Worm (Caenorhabditis elegans) whole organism, L4/young adult: ENCODE data around the gene ZK809.1.
A peak's percentile ranks its signal among the peaks of the same experiment; 100 is the strongest.

Experiments
- W03F9.2 ChIP-seq: fragments of 150-350 bp; optimal IDR thresholded peaks from 2 replicates; lab custom pipeline; 2014; ENCODE audit warnings: missing biosample characterization, missing genetic modification characterization
- dao-5 ChIP-seq: sonication (generic microtip); optimal IDR thresholded peaks from 2 replicates; lab custom pipeline; 2016; ENCODE audit warnings: missing genotype, missing genetic modification characterization, moderate library complexity, missing compliant biosample characterization
- him-1 ChIP-seq: sonication (generic microtip); optimal IDR thresholded peaks from 2 replicates; lab custom pipeline; 2016; ENCODE audit warnings: missing genotype, missing genetic modification reagents, missing genetic modification characterization, missing compliant biosample characterization

The ZK809.1 gene

DNA sequence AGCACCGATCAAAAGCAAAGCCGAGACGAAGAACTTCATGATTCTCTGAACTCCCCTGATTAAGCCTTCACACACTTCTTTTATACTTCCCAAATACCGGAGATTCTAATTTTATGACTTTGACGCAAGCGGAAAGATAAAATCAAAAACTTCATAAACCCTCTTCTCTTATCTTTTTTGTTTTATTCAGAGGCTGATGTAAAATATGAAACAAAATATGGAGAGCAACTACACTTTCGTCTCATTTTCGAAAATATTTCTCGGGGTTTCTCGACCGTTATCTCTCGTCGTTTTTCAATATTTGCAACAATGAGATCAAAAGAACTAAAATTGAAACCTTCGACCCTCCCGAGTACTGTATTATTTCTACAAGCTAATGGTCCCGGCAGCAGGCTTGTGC, 18.8 kb upstream of the ZK809.1 start, which contains the start of gene lys-4:
TSS of gene lys-4 (minus strand) at position 115 of the 400 bp plus-strand sequence.
- TF ChIP-seq W03F9.2 (tag; lab: Kevin White, UChicago) (no peak), him-1 (tag; lab: Kevin White, UChicago) (no peak), dao-5 (tag; lab: Kevin White, UChicago) (no peak)

DNA sequence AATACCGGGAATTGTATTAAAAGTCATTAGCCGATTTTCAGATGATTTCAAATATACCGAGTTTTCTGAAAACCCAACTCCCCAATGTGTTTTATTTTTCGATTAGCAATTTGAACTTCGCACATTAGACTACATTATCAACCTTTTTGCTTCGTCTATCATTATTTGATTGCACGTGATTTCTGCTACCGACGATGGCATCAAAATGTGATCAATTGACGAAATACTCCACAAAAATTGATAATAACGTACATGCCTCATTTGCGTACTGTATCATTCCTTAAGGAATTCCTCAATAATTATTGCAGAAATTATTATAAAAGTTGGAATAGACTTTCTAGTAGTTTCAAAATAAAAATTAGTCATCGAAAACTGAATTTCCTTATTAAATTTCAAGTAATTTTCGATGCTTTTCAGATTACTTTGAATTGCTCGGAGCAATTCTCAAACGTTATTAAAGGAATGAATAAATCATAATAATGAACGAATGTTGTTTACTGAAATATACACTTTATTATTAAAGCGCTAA, 18.1 kb upstream of the ZK809.1 start:
- TF ChIP-seq dao-5 (tag; lab: Kevin White, UChicago) = no peak
- no peak for TF ChIP-seq him-1 (tag; lab: Kevin White, UChicago)
- no peak for TF ChIP-seq W03F9.2 (tag; lab: Kevin White, UChicago)

DNA sequence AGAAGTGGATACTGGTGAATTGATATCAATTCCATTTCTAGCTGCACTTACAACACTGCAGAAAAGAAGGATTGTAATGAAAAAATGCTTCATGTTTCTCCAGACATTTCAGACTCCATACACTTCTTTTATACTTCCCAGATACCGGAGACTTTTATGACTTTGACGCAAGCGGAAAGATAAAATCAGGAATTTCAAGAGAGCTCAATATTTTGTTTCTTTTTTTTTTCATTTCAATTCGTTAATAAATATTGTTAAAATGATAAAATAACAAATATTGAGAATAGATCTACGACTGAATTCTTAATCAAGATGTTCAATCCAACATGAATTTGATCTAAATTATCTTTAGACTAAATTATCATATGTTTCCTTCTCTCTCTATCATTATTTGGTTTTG, 16.4 kb upstream of the ZK809.1 start, which contains the start of gene lys-5:
TSS of gene lys-5 (minus strand) at position 101 of the 400 bp plus-strand sequence.
- TF ChIP-seq him-1 (tag; lab: Kevin White, UChicago) (no peak), W03F9.2 (tag; lab: Kevin White, UChicago) (no peak), dao-5 (tag; lab: Kevin White, UChicago) (no peak)

DNA sequence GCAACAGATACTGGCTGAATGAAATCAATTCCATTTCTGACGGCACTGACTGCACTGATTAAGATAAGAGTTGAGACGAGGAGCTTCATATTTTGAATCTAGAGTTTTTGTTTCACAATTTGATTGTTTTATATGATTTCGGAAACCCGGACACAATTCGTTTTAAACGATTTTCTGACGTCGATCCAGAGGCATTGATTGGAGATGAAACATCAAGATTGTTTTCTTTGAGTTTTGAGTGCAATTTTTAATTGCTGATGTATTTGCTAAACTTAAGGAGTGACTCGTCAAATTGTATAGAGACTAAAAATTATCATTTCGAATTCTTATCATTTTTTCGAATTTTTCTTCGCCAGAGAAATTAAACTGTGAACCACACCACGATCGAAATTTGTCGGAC, 14.1 kb upstream of the ZK809.1 start, which contains the start of gene lys-6:
TSS of gene lys-6 (minus strand) at position 101 of the 400 bp plus-strand sequence.
- TF ChIP-seq W03F9.2 (tag; lab: Kevin White, UChicago) = no peak
- no peak for TF ChIP-seq him-1 (tag; lab: Kevin White, UChicago)
- no peak for TF ChIP-seq dao-5 (tag; lab: Kevin White, UChicago)

DNA sequence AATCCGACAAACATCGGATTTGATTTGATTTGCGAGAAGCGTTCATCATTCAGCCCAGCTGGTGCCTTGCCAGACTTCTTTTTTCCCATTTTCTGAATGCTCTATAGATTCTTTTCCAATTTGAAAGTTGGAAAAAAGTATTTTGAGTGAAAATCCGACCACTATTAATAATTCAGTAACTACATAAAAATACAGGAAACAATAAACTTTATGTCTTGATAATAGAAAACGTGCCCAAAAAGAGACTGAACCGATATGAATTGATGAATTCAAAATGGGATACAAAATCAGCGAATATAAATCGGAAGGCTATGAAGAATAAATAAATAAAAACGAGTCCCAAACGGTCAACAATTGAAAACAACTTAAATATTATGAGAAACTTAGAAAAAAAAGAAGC, 10.2 kb upstream of the ZK809.1 start, which contains the start of gene F58B3.4:
TSS of gene F58B3.4 (minus strand) at position 101 of the 400 bp plus-strand sequence.
- TF ChIP-seq dao-5 (tag; lab: Kevin White, UChicago) = no peak
- TF ChIP-seq W03F9.2 (tag; lab: Kevin White, UChicago) = no peak

DNA sequence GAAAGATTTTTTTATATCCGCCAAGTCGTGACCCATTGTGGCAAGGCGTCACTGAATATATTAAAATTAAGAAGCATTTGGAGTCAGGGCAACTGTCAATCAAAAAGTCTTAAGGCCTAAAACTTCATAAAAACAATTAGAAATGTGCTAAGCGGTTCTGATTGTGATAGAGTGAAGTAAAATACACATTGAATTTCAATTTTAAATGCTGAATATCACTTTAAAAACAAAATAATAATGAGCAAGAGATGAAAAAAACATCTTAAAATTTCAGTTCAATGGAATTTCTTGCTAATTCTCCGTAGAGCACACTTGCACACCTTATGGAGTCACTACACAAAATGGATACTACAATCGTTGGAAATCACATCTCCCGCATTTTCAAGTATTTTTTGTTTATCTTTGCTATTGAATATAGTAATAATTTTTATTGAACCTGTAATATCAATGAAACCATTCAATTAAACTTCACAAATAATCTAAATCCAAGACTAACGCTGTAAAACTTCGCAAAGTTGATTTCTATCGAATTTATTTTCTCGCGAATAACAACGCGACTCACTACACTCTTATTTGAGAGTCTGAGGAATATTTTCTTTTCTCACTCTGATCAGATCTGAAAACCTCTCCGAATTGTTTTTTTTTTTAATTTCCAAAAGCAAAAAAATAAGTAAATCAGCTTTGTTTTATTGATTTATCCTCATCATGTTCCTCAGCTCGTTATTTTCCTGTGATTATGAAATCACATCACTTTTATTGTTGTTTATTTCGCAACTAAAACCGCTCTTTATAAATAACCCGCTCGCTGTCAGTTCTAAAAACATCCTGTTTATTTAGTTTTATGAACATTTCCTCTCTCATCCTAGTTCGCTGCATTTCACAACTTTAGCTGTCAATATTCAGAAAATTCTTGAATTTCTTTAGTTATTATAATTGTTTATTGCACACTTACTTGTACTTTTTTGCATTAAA, 6.2 kb upstream of the ZK809.1 start, which contains the start of gene mars-1:
TSS of gene mars-1 (minus strand) at position 51 of the 972 bp plus-strand sequence.
- TF ChIP-seq W03F9.2 (tag; lab: Kevin White, UChicago) (peak; percentile 66), dao-5 (tag; lab: Kevin White, UChicago) (no peak)

DNA sequence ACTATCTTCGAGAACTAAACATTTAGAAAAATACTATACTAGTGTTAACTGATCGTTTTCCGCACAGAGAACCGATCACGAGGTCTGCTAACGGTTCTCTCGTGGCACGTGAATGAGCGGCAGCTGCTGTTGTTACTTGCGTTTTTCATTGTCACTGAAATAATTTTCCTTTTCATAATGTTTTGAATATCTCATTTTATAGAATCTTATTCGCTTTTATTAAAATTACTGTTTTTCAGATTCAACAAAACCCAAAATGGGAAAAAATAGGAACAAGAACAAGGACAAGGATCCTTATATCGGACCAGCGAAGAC, 5.5 kb upstream of the ZK809.1 start, which contains the start of gene F58B3.6:
TSS of gene F58B3.6 (plus strand) at position 240 of the 315 bp plus-strand sequence.
- TF ChIP-seq him-1 (tag; lab: Kevin White, UChicago) (no peak), dao-5 (tag; lab: Kevin White, UChicago) (no peak), W03F9.2 (tag; lab: Kevin White, UChicago) (no peak)

DNA sequence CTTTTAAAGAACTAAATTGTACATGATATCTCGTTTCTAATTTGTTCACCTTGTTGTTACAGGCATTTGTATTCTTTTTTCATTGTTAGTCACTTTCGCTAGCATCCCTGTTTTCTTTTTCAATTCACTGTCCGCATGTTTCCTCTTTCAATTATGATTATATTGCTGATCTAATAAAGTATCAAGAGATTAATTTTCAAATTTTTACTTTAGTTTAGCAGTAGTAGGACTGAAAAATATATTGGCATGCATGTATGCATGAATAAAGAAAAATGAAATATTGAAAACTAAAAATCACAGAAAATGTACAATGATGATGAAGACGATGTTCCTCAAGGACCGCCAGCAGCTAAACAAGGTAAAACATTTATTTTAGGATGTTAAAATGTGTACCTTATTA, 3.9 kb upstream of the ZK809.1 start, which contains the start of gene rbm-17:
TSS of gene rbm-17 (plus strand) at position 301 of the 400 bp plus-strand sequence.
- TF ChIP-seq W03F9.2 (tag; lab: Kevin White, UChicago) = no peak
- TF ChIP-seq dao-5 (tag; lab: Kevin White, UChicago) = no peak
- no peak for TF ChIP-seq him-1 (tag; lab: Kevin White, UChicago)

DNA sequence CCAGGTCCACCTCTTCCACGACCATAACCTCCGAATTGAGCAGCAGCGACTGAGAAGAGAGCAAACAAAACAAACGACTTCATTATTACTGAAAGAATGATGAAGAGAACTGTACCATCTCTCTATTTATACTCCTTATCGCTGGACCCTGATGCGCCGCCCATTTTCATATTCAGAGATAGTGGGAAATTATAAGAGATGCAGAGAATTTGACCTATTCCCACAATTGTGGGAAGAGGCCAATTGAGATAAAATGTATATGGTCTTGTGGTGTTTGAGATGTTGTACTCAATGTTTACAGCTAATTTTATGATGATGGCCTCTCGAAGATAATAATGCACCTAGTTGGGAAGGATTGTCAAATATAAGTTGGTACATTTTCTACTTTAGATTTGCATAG, 987 bp upstream of the ZK809.1 start, which contains the start of gene ttr-50:
TSS of gene ttr-50 (minus strand) at position 101 of the 400 bp plus-strand sequence.
- no peak for TF ChIP-seq dao-5 (tag; lab: Kevin White, UChicago)
- TF ChIP-seq W03F9.2 (tag; lab: Kevin White, UChicago) = no peak
- TF ChIP-seq him-1 (tag; lab: Kevin White, UChicago) = no peak

DNA sequence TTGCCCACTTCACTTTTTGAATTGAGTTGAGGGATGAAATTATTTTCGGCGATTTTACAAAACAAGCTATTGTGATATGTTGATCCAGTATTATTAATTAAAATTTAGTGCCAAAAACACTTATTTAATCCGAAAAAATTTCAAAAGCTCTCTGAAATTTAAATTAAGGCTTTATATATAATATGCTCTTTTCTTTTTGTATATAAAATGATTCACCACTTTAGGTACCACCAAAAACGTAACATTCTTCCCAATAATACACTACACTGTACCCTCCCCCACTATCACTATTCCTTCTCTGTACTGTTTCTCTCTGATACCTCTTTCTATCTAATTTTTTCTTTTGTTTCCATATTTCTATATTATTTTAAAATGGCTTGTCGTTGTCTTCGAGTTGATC, 1.9 kb downstream of the ZK809.1 start, which contains the start of gene prx-2:
TSS of gene prx-2 (plus strand) at position 301 of the 400 bp plus-strand sequence.
- TF ChIP-seq him-1 (tag; lab: Kevin White, UChicago) (no peak), W03F9.2 (tag; lab: Kevin White, UChicago) (no peak), dao-5 (tag; lab: Kevin White, UChicago) (no peak)

DNA sequence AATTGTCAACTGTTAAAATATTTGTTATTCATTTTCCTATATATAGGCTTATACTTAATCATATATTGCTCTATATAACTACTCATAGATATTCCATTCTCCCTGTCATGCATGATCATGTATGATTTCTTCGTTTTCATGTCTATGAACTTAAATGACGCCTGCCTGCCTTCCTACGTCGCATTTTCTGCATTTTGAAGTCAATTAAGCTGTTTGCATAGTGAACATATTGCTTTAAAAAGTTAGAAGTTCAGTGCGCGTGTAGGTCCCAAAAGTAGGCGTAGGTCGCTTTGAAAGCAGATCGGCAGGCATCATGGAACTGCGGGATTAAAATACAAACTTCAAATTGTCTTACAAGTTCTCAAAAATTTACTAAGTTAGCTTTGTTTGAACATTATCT, 2.8 kb downstream of the ZK809.1 start:
- no peak for TF ChIP-seq dao-5 (tag; lab: Kevin White, UChicago)
- no peak for TF ChIP-seq him-1 (tag; lab: Kevin White, UChicago)
- no peak for TF ChIP-seq W03F9.2 (tag; lab: Kevin White, UChicago)

DNA sequence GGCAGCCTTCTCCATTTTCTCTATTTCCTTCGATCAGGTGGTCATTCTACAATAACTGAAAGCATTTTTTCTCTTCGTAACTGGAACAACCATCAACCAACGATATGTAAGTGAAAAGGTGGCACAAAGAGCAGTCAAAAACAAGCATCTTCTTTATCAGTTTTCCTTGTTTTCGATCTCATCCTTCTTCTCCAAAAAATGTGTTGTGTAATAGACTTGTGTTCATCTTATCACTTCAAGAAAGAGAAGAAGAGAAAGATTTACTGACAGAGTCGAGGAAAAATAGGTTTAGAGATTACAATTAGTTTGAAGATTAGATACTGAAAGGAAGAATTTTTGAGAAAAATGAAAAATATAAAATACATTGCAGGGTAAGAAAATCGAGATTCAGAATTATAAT, 3.5 kb downstream of the ZK809.1 start:
- TF ChIP-seq dao-5 (tag; lab: Kevin White, UChicago) = no peak
- TF ChIP-seq W03F9.2 (tag; lab: Kevin White, UChicago) = no peak
- no peak for TF ChIP-seq him-1 (tag; lab: Kevin White, UChicago)

DNA sequence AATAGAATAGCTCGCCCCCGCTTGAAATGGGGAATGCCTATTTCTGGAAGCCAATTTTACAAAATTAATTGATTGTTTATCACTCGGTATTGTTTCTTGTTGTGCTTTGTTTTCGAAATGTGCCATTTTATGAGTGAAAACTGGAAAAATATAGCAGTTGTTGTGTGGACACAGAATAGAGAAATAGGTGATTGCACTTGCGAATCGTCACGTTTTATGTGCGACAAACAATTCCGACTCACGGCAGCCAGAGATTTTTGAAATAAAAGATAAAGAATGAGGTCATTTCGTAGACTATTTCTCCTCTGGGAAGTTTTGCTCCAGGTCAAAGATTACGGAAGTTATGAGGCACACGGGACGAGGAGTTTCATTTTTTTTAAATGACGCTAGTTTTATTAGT, 5.0 kb downstream of the ZK809.1 start:
- TF ChIP-seq dao-5 (tag; lab: Kevin White, UChicago) (no peak), him-1 (tag; lab: Kevin White, UChicago) (no peak), W03F9.2 (tag; lab: Kevin White, UChicago) (no peak)
